Worm (Caenorhabditis elegans) whole organism, L4 larva: ENCODE results near the gene T22D1.18.

Experiments
- ama-1 ChIP-seq: fragments of 150-350 bp; optimal IDR thresholded peaks from 2 replicates; lab custom pipeline; 2014; ENCODE audit warnings: inconsistent platforms, mixed read lengths
- dpl-1 ChIP-seq: fragments of 150-350 bp; optimal IDR thresholded peaks from 2 replicates; lab custom pipeline; 2014; ENCODE audit warnings: missing biosample characterization, missing genetic modification reagents, missing genetic modification characterization
- dve-1 ChIP-seq: sonication (generic microtip); optimal IDR thresholded peaks from 2 replicates; lab custom pipeline; 2017; ENCODE audit warnings: antibody characterized with exemption, mild to moderate bottlenecking, missing genetic modification characterization, missing compliant biosample characterization; ENCODE audit not compliant: insufficient read depth
- fos-1 ChIP-seq: fragments of 150-350 bp; optimal IDR thresholded peaks from 2 replicates; lab custom pipeline; 2014; ENCODE audit warnings: missing biosample characterization, missing genetic modification characterization
- mdl-1 ChIP-seq, 2 experiments: fragments of 150-350 bp in 1 of 2; sonication (generic microtip) in 1 of 2; optimal IDR thresholded peaks; 2 replicates each; lab custom pipeline; 2014 to 2017; ENCODE audit warnings: missing biosample characterization in 2 of 2, missing genetic modification characterization in 2 of 2
- mdt-29 ChIP-seq: fragments of 200-800 bp; sonication (Bioruptor generic); IDR thresholded peaks from 2 replicates; pipeline ENCODE4 v1.3.6; 2022; ENCODE audit warnings: missing genetic modification reagents, missing genetic modification characterization, missing compliant biosample characterization
- nhr-10 ChIP-seq: fragments of 150-350 bp; optimal IDR thresholded peaks from 2 replicates; lab custom pipeline; 2014; ENCODE audit warnings: missing biosample characterization, missing genetic modification characterization
- saeg-2 ChIP-seq: fragments of 200-800 bp; sonication (Bioruptor generic); IDR thresholded peaks from 2 replicates; pipeline ENCODE4 v1.3.6; 2022; ENCODE audit warnings: missing genetic modification reagents, missing genetic modification characterization, missing compliant biosample characterization
- sdz-12 ChIP-seq: fragments of 200-800 bp; sonication (Bioruptor generic); optimal IDR thresholded peaks from 2 replicates; lab custom pipeline; 2018; ENCODE audit warnings: mild to moderate bottlenecking, missing genetic modification characterization, missing compliant biosample characterization
- unc-39 ChIP-seq: sonication (generic microtip); optimal IDR thresholded peaks from 2 replicates; lab custom pipeline; 2017; ENCODE audit warnings: missing biosample characterization, missing genetic modification characterization

ce11 chrIV:6956668-6957067, 36.7 kb upstream of the T22D1.18 start:
- TF ChIP-seq mdt-29 (GFP tag; lab: Robert Waterston, UW) (no peak), mdl-1 (tag; optimal IDR thresholded peaks at IDR 0.05; lab: Kevin White, UChicago) (no peak), unc-39 (no peak), saeg-2 (GFP tag; lab: Robert Waterston, UW) (no peak), ama-1 (lab: Kevin White, UChicago) (no peak), fos-1 (tag; lab: Kevin White, UChicago) (no peak), sdz-12 (GFP tag; lab: Kevin White, UChicago) (no peak), dpl-1 (GFP tag; lab: Kevin White, UChicago) (no peak), dve-1 (tag; lab: Kevin White, UChicago) (no peak), nhr-10 (tag; lab: Kevin White, UChicago) (no peak)
